Worm (Caenorhabditis elegans): ENCODE data around the gene C50E3.9.
A peak's percentile ranks its signal among the peaks of the same experiment; 100 is the strongest.

The C50E3.9 gene

DNA sequence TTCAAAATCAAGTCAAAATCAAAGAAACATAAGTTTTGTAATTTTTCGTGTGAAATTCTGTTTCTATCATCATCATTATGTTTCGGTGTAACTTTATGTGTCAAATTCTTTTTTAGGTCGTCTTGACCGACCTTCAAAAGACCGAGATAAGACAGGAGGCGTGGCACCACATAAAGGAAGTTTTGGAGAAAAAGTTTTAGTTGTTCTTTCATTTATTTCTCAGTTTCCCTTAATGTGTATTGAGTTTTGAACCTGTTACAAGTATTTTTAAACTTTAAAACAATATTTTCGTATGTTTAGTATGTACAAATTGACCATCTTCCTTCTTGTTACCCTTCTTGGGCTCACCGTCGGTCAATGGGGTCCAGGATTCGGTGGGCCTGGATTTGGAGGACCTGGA is 24.6 kb upstream of the C50E3.9 start, which contains the start of gene grsp-4:
Gene grsp-4, plus strand, starts transcription at position 301 of the 400 bp plus-strand sequence.
- TF ChIP-seq Y53F4B.3 (GFP tag; IDR thresholded peaks at IDR 0.05) (no peak), sptf-2 (GFP tag; optimal IDR thresholded peaks at IDR 0.05) (no peak), repo-1 (tag; optimal IDR thresholded peaks at IDR 0.05) (no peak), unc-62 (GFP tag; optimal IDR thresholded peaks at IDR 0.05) (no peak), egrh-3 (GFP tag; IDR thresholded peaks at IDR 0.05) (no peak), cebp-1 (GFP tag; IDR thresholded peaks at IDR 0.05) (no peak), cebp-1 (tag; optimal IDR thresholded peaks at IDR 0.05) (no peak)

DNA sequence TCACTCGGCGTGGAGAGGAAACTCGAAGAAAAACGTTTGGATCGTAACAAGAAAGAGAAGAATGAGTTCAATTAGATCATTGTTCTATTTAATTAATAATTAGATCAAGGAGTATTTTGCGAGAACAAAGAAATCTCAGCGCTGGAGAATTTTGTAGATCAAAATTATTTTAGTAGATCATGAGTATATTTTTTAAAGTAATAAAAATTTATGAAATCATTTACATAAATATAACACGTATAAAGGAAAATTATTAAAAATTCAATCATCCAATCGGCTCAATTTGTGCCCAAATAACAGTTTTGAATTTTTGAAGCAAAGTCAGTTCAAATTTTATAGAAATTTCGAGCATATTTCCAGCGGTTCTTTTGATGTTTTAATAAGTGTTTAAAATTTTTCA is 24.1 kb upstream of the C50E3.9 start, which contains the start of gene C50E3.13:
Gene C50E3.13, minus strand, starts transcription at position 101 of the 400 bp plus-strand sequence.
- TF ChIP-seq madf-10 (tag; optimal IDR thresholded peaks at IDR 0.05) (no peak), lin-54 (GFP tag; optimal IDR thresholded peaks at IDR 0.05) (no peak), ceh-58 (GFP tag; IDR thresholded peaks at IDR 0.05) (no peak)

DNA sequence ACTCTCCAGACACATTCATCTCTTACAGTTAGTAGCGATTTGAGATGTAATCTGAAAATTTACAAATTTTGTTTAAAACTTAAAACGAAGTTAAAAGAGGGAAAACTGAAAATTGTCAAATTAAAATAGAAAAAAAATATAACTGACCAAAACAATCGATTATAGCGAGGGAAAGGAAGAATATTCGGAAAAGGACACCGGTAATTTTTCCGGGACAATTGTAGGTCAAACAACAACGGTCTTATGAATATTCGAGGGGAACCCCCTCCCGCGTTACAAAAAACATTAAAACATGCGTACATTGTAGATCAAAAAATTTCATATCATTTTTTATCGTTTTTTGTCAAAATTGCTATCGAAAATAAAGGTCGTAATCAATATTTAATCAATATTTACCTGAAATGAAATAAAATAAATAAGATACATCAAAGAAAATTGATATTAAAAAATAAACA is 22.0 kb upstream of the C50E3.9 start, which contains the start of gene C50E3.12:
Gene C50E3.12, minus strand, starts transcription at position 51 of the 455 bp plus-strand sequence.
- TF ChIP-seq ztf-22 (GFP tag; optimal IDR thresholded peaks at IDR 0.05) (no peak), ztf-28 (GFP tag; IDR thresholded peaks at IDR 0.05) (no peak), F33H1.4 (GFP tag; IDR thresholded peaks at IDR 0.05) (0 out of 2 replicates have a peak, but pooled peaks have one; percentile 11), hlh-12 (tag; optimal IDR thresholded peaks at IDR 0.05) (no peak), lsl-1 (GFP tag; optimal IDR thresholded peaks at IDR 0.05) (peak; percentile 5), snpc-3.4 (tag; optimal IDR thresholded peaks at IDR 0.05) (no peak), F52B5.7 (tag; optimal IDR thresholded peaks at IDR 0.05) (no peak), gei-17 (GFP tag; optimal IDR thresholded peaks at IDR 0.05) (no peak), lin-54 (GFP tag; optimal IDR thresholded peaks at IDR 0.05) (no peak), bed-1 (GFP tag; IDR thresholded peaks at IDR 0.05) (no peak), efl-1 (GFP tag; optimal IDR thresholded peaks at IDR 0.05) (peak; percentile 79), sptf-2 (GFP tag; optimal IDR thresholded peaks at IDR 0.05) (no peak), zim-3 (tag; optimal IDR thresholded peaks at IDR 0.05) (no peak), ceh-27 (GFP tag; optimal IDR thresholded peaks at IDR 0.05) (no peak), ccch-3 (GFP tag; optimal IDR thresholded peaks at IDR 0.05) (no peak), ztf-6 (GFP tag; IDR thresholded peaks at IDR 0.05) (no peak), madf-8 (GFP tag; conservative IDR thresholded peaks at IDR 0.05) (peak; percentile 75), nhr-27 (tag; optimal IDR thresholded peaks at IDR 0.05) (no peak), Y56A3A.18 (GFP tag; IDR thresholded peaks at IDR 0.05) (no peak), ztf-26 (tag; optimal IDR thresholded peaks at IDR 0.05) (no peak), nhr-90 (tag; optimal IDR thresholded peaks at IDR 0.05) (no peak), madf-6 (GFP tag; IDR thresholded peaks at IDR 0.05) (peak; percentile 89), xnd-1 (tag; optimal IDR thresholded peaks at IDR 0.05) (peak; percentile 30), athp-1 (tag; optimal IDR thresholded peaks at IDR 0.05) (no peak), attf-5 (GFP tag; optimal IDR thresholded peaks at IDR 0.05) (no peak), B0019.2 (GFP tag; conservative IDR thresholded peaks at IDR 0.05) (no peak), dpl-1 (GFP tag; optimal IDR thresholded peaks at IDR 0.05) (peak; percentile 45), ceh-40 (GFP tag; IDR thresholded peaks at IDR 0.05) (no peak), dpff-1 (tag; optimal IDR thresholded peaks at IDR 0.05) (no peak), ztf-3 (GFP tag; optimal IDR thresholded peaks at IDR 0.05) (no peak), unc-130 (GFP tag; optimal IDR thresholded peaks at IDR 0.05) (no peak), hrde-1 (tag; optimal IDR thresholded peaks at IDR 0.05; ENCODE audit: borderline replicate concordance) (no peak), mxl-1 (tag; optimal IDR thresholded peaks at IDR 0.05) (no peak)

Data from whole organism, young adult.